Fruit fly (Drosophila melanogaster) whole organism, embryonic: ENCODE results near the gene Jupiter.
A peak's percentile ranks its signal among the peaks of the same experiment; 100 is the strongest.

ENCODE experiments used
- Abd-B ChIP-seq: fragments of 200-800 bp; sonication (Bioruptor generic); optimal IDR thresholded peaks from 2 replicates; lab custom pipeline; 2018; ENCODE audit warnings: missing biosample characterization, mild to moderate bottlenecking, missing genetic modification characterization, moderate library complexity
- Antp ChIP-seq: fragments of 200-800 bp; sonication (Bioruptor generic); optimal IDR thresholded peaks from 3 replicates; lab custom pipeline; 2016; ENCODE audit warnings: missing biosample characterization, missing genetic modification characterization
- Bdp1 ChIP-seq: fragments of 200-800 bp; sonication (Bioruptor generic); optimal IDR thresholded peaks from 3 replicates; lab custom pipeline; 2016; ENCODE audit warnings: missing biosample characterization, missing genetic modification characterization
- CG10979 ChIP-seq: fragments of 200-800 bp; sonication (Bioruptor generic); optimal IDR thresholded peaks from 2 replicates; lab custom pipeline; 2018; ENCODE audit warnings: missing biosample characterization, mild to moderate bottlenecking, missing genetic modification characterization, moderate library complexity
- CG1233 ChIP-seq: fragments of 200-800 bp; sonication (Bioruptor generic); optimal IDR thresholded peaks from 4 replicates; lab custom pipeline; 2018; ENCODE audit warnings: missing biosample characterization, mild to moderate bottlenecking, missing genetic modification characterization
- CG13424 ChIP-seq: fragments of 200-800 bp; sonication (Bioruptor generic); optimal IDR thresholded peaks from 2 replicates; lab custom pipeline; 2019; ENCODE audit warnings: missing biosample characterization, mild to moderate bottlenecking, missing genetic modification characterization, moderate library complexity
- CG14710 ChIP-seq: fragments of 200-800 bp; sonication (Bioruptor generic); optimal IDR thresholded peaks from 3 replicates; lab custom pipeline; 2019; ENCODE audit warnings: missing biosample characterization, mild to moderate bottlenecking, missing genetic modification characterization, moderate library complexity
- CG1603 ChIP-seq: fragments of 200-800 bp; sonication (Bioruptor generic); optimal IDR thresholded peaks from 2 replicates; lab custom pipeline; 2019; ENCODE audit warnings: missing biosample characterization, mild to moderate bottlenecking, missing genetic modification characterization, moderate library complexity
- CG17328 ChIP-seq: fragments of 200-800 bp; sonication (Bioruptor generic); IDR thresholded peaks from 2 replicates; pipeline ENCODE4 v1.3.6; 2022; ENCODE audit warnings: missing biosample characterization, missing genetic modification characterization
- CG17829 ChIP-seq: fragments of 200-800 bp; optimal IDR thresholded peaks from 2 replicates; lab custom pipeline; 2019; ENCODE audit warnings: missing biosample characterization, mild to moderate bottlenecking, missing genetic modification characterization, moderate library complexity
- CG18764 ChIP-seq: fragments of 200-800 bp; sonication (Bioruptor generic); optimal IDR thresholded peaks from 3 replicates; lab custom pipeline; 2016; ENCODE audit warnings: missing biosample characterization, missing genetic modification characterization
- CG30431 ChIP-seq: fragments of 200-800 bp; sonication (Bioruptor generic); optimal IDR thresholded peaks from 2 replicates; lab custom pipeline; 2017; ENCODE audit warnings: missing biosample characterization, missing genetic modification characterization
- CG6689 ChIP-seq: fragments of 200-800 bp; sonication (Bioruptor generic); IDR thresholded peaks from 2 replicates; pipeline ENCODE4 v1.3.6; 2022; ENCODE audit warnings: missing biosample characterization, missing genetic modification characterization
- CG7357 ChIP-seq: fragments of 200-800 bp; sonication (Bioruptor generic); IDR thresholded peaks from 3 replicates; pipeline ENCODE4 v1.3.6; 2022; ENCODE audit warnings: missing biosample characterization, missing genetic modification characterization
- Dip2 ChIP-seq: fragments of 200-800 bp; sonication (Bioruptor generic); IDR thresholded peaks from 2 replicates; pipeline ENCODE4 v1.3.6; 2022; ENCODE audit warnings: missing biosample characterization, missing genetic modification characterization
- Drgx ChIP-seq: fragments of 200-800 bp; sonication (Bioruptor generic); IDR thresholded peaks from 2 replicates; pipeline ENCODE4 v1.3.6; 2022; ENCODE audit warnings: missing biosample characterization, missing genetic modification characterization
- Eip74EF ChIP-seq, 2 experiments: fragments of 200-800 bp in 1 of 2; fragments of >200 bp in 1 of 2; sonication (Bioruptor generic) in 1 of 2; optimal IDR thresholded peaks; 2 replicates each; lab custom pipeline; 2017 to 2019; ENCODE audit warnings: missing biosample characterization in 2 of 2, missing genetic modification characterization in 2 of 2, mild to moderate bottlenecking in 1 of 2, moderate library complexity in 1 of 2
- Med ChIP-seq: fragments of 200-800 bp; sonication (Bioruptor generic); peaks from one replicate; lab custom pipeline; 2016; ENCODE audit warnings: missing biosample characterization, missing genetic modification characterization, mild to moderate bottlenecking, inconsistent platforms, moderate library complexity
- Meics ChIP-seq: fragments of 200-800 bp; sonication (Bioruptor generic); optimal IDR thresholded peaks from 2 replicates; lab custom pipeline; 2017; ENCODE audit warnings: missing biosample characterization, mild to moderate bottlenecking, missing genetic modification characterization
- NfI ChIP-seq: fragments of 200-800 bp; sonication (Bioruptor generic); optimal IDR thresholded peaks from 3 replicates; lab custom pipeline; 2018; ENCODE audit warnings: missing biosample characterization, mild to moderate bottlenecking, missing genetic modification characterization, moderate library complexity
- Oli ChIP-seq: fragments of 200-800 bp; sonication (Bioruptor generic); optimal IDR thresholded peaks from 2 replicates; lab custom pipeline; 2018; ENCODE audit warnings: missing biosample characterization, mild to moderate bottlenecking, missing genetic modification characterization, moderate library complexity
- PHDP ChIP-seq: fragments of 200-800 bp; sonication (Bioruptor generic); optimal IDR thresholded peaks from 3 replicates; lab custom pipeline; 2018; ENCODE audit warnings: missing biosample characterization, mild to moderate bottlenecking, missing genetic modification characterization, moderate library complexity
- Poxn ChIP-seq: fragments of 200-800 bp; sonication (Bioruptor generic); IDR thresholded peaks from 2 replicates; pipeline ENCODE4 v1.3.6; 2022; ENCODE audit warnings: missing biosample characterization, missing genetic modification characterization
- Rfx ChIP-seq: fragments of 200-800 bp; sonication (Bioruptor generic); IDR thresholded peaks from 2 replicates; pipeline ENCODE4 v1.3.6; 2022; ENCODE audit warnings: missing biosample characterization, missing genetic modification characterization
- Xbp1 ChIP-seq: fragments of 200-800 bp; sonication (Bioruptor generic); optimal IDR thresholded peaks from 3 replicates; lab custom pipeline; 2016; ENCODE audit warnings: missing biosample characterization, mild to moderate bottlenecking, missing genetic modification characterization
- bsh ChIP-seq, 2 experiments: fragments of 200-800 bp; sonication (Bioruptor generic); optimal IDR thresholded peaks; 2 replicates each; lab custom pipeline; 2017 to 2018; ENCODE audit warnings: mild to moderate bottlenecking in 2 of 2, missing biosample characterization in 2 of 2, missing genetic modification characterization in 2 of 2, moderate library complexity in 1 of 2
- ci ChIP-seq: fragments of 200-800 bp; sonication (Bioruptor generic); IDR thresholded peaks from 3 replicates; pipeline ENCODE4 v1.3.6; 2022; ENCODE audit warnings: missing biosample characterization, missing genetic modification characterization
- crp ChIP-seq, 2 experiments: fragments of 200-800 bp; sonication (Bioruptor generic); optimal IDR thresholded peaks; 2 replicates in 1 of 2; 3 replicates in 1 of 2; lab custom pipeline; 2017; ENCODE audit warnings: missing biosample characterization in 2 of 2, missing genetic modification characterization in 2 of 2, mild to moderate bottlenecking in 1 of 2, moderate library complexity in 1 of 2
- dysf ChIP-seq: fragments of 200-800 bp; sonication (Bioruptor generic); IDR thresholded peaks from 3 replicates; pipeline ENCODE4 v1.3.6; 2022; ENCODE audit warnings: missing biosample characterization, missing genetic modification characterization
- fd3F ChIP-seq: fragments of 200-800 bp; sonication (Bioruptor generic); optimal IDR thresholded peaks from 2 replicates; lab custom pipeline; 2018; ENCODE audit warnings: missing biosample characterization, mild to moderate bottlenecking, missing genetic modification characterization, moderate library complexity
- fd64A ChIP-seq: fragments of 200-800 bp; sonication (Bioruptor generic); optimal IDR thresholded peaks from 3 replicates; lab custom pipeline; 2018; ENCODE audit warnings: missing biosample characterization, mild to moderate bottlenecking, missing genetic modification characterization
- kni ChIP-seq: fragments of 200-800 bp; sonication (Bioruptor generic); optimal IDR thresholded peaks from 3 replicates; lab custom pipeline; 2017; ENCODE audit warnings: mild to moderate bottlenecking, missing biosample characterization, missing genetic modification reagents, missing genetic modification characterization
- lmd ChIP-seq: fragments of 200-800 bp; sonication (Bioruptor generic); IDR thresholded peaks from 2 replicates; pipeline ENCODE4 v1.3.6; 2022; ENCODE audit warnings: missing biosample characterization, missing genetic modification characterization
- mld ChIP-seq: fragments of 200-800 bp; sonication (Bioruptor generic); IDR thresholded peaks from 3 replicates; pipeline ENCODE4 v1.3.6; 2022; ENCODE audit warnings: missing biosample characterization, missing genetic modification characterization; ENCODE audit not compliant: partially characterized antibody
- peb ChIP-seq: fragments of 200-800 bp; sonication (Bioruptor generic); IDR thresholded peaks from 2 replicates; pipeline ENCODE4 v1.3.6; 2022; ENCODE audit warnings: missing biosample characterization, missing genetic modification characterization
- phol ChIP-seq: fragments of 200-800 bp; sonication (Bioruptor generic); optimal IDR thresholded peaks from 3 replicates; lab custom pipeline; 2018; ENCODE audit warnings: missing biosample characterization, mild to moderate bottlenecking, missing genetic modification characterization, moderate library complexity
- pnt ChIP-seq: fragments of 200-800 bp; sonication (Bioruptor generic); optimal IDR thresholded peaks from 3 replicates; lab custom pipeline; 2016; ENCODE audit warnings: missing biosample characterization, missing genetic modification characterization
- prd ChIP-seq, 3 experiments: fragments of >200 bp in 2 of 3; fragments of 200-800 bp in 1 of 3; sonication (Bioruptor generic) in 1 of 3; optimal IDR thresholded peaks in 2 of 3; IDR thresholded peaks in 1 of 3; 2 replicates in 2 of 3; 3 replicates in 1 of 3; pipeline versions ENCODE4 v1.3.6 to Lab custom; 2017 to 2022; ENCODE audit warnings: missing biosample characterization in 1 of 3, missing genetic modification characterization in 1 of 3
- psq ChIP-seq: fragments of 200-800 bp; sonication (Bioruptor generic); optimal IDR thresholded peaks from 2 replicates; lab custom pipeline; 2017; ENCODE audit warnings: missing biosample characterization, missing genetic modification characterization
- repo ChIP-seq: fragments of 200-800 bp; sonication (Bioruptor generic); optimal IDR thresholded peaks from 2 replicates; lab custom pipeline; 2016; ENCODE audit warnings: missing biosample characterization, missing genetic modification characterization
- row ChIP-seq: fragments of 200-800 bp; sonication (Bioruptor generic); IDR thresholded peaks from 3 replicates; pipeline ENCODE4 v1.3.6; 2022; ENCODE audit warnings: missing biosample characterization, missing genetic modification characterization
- sens ChIP-seq: fragments of 200-800 bp; sonication (Bioruptor generic); peaks from one replicate; lab custom pipeline; 2016; ENCODE audit warnings: missing biosample characterization, missing genetic modification characterization
- shn ChIP-seq: fragments of 200-800 bp; sonication (Bioruptor generic); optimal IDR thresholded peaks from 3 replicates; lab custom pipeline; 2016; ENCODE audit warnings: missing biosample characterization, missing genetic modification characterization
- sisA ChIP-seq: fragments of 200-800 bp; sonication (Bioruptor generic); IDR thresholded peaks from 2 replicates; pipeline ENCODE4 v1.3.6; 2022; ENCODE audit warnings: missing biosample characterization, missing genetic modification characterization
- so ChIP-seq: fragments of 200-800 bp; sonication (Bioruptor generic); IDR thresholded peaks from 3 replicates; pipeline ENCODE4 v1.3.6; 2022; ENCODE audit warnings: missing biosample characterization, missing genetic modification characterization
- sr ChIP-seq: fragments of 200-800 bp; sonication (Bioruptor generic); IDR thresholded peaks from 3 replicates; pipeline ENCODE4 v1.3.6; 2022; ENCODE audit warnings: missing biosample characterization, missing genetic modification characterization
- trem ChIP-seq: fragments of 200-800 bp; optimal IDR thresholded peaks from 3 replicates; lab custom pipeline; 2019; ENCODE audit warnings: missing biosample characterization, mild to moderate bottlenecking, missing genetic modification characterization, moderate library complexity
- vvl ChIP-seq: fragments of 200-800 bp; sonication (Bioruptor generic); IDR thresholded peaks from 2 replicates; pipeline ENCODE4 v1.3.6; 2022; ENCODE audit warnings: missing biosample characterization, missing genetic modification characterization

The Jupiter gene

dm6 chr3R:11603136-11603535 lies 16.6 kb downstream of the Jupiter start (continued):
- TF ChIP-seq Poxn (GFP tag; lab: Robert Waterston, UW) (no peak), vvl (GFP tag; lab: Robert Waterston, UW) (peak; percentile 54), repo (no peak)

- TF ChIP-seq CG6689 (GFP tag; lab: Robert Waterston, UW) (0 out of 2 replicates have a peak, but pooled peaks have one; percentile 30), Antp (GFP tag; lab: Kevin White, UChicago) (peak; percentile 21), sens (GFP tag; lab: Kevin White, UChicago) (peak; percentile 32), lmd (GFP tag; lab: Robert Waterston, UW) (peak; percentile 8; the same call in 1 of the 2 replicates), CG14710 (no peak), CG30431 (GFP tag; lab: Kevin White, UChicago) (peak; percentile 5), prd (optimal IDR thresholded peaks at IDR 0.05; lab: Kevin White, UChicago) (no peak), prd (GFP tag; IDR thresholded peaks at IDR 0.05; lab: Robert Waterston, UW) (no peak), CG18764 (GFP tag; lab: Kevin White, UChicago) (no peak), shn (GFP tag; lab: Kevin White, UChicago) (no peak), CG7357 (GFP tag; lab: Robert Waterston, UW) (no peak), CG17328 (GFP tag; lab: Robert Waterston, UW) (peak; percentile 20; the same call in 1 of the 2 replicates), CG10979 (tag; lab: Kevin White, UChicago) (peak; percentile 1), trem (tag; lab: Kevin White, UChicago) (no peak), kni (GFP tag; lab: Kevin White, UChicago) (peak; percentile 11), Bdp1 (GFP tag; lab: Kevin White, UChicago) (no peak), Drgx (GFP tag; lab: Robert Waterston, UW) (peak; percentile 55; the same call in 1 of the 2 replicates), CG13424 (tag; lab: Kevin White, UChicago) (peak; percentile 17), pnt (GFP tag; lab: Kevin White, UChicago) (peak; percentile 5), PHDP (tag; lab: Kevin White, UChicago) (no peak), Med (GFP tag; lab: Kevin White, UChicago) (peak; percentile 57), phol (peak; percentile 14), peb (GFP tag; lab: Robert Waterston, UW) (no peak), Dip2 (no peak), crp (GFP tag; optimal IDR thresholded peaks at IDR 0.05; lab: Kevin White, UChicago) (no peak), Eip74EF (GFP tag; optimal IDR thresholded peaks at IDR 0.05; lab: Kevin White, UChicago) (no peak), mld (GFP tag; lab: Robert Waterston, UW) (no peak), sisA (peak; percentile 21; the same call in 1 of the 2 replicates), Xbp1 (GFP tag; lab: Kevin White, UChicago) (no peak), Abd-B (GFP tag; lab: Kevin White, UChicago) (no peak), CG1603 (tag; lab: Kevin White, UChicago) (peak; percentile 30), NfI (no peak), sr (no peak), bsh (GFP tag; optimal IDR thresholded peaks at IDR 0.05; lab: Kevin White, UChicago) (peak in 1 of 2 experiments; percentile 23), Meics (GFP tag; lab: Kevin White, UChicago) (no peak), so (GFP tag; lab: Robert Waterston, UW) (no peak), CG1233 (GFP tag; lab: Kevin White, UChicago) (no peak), Oli (tag; lab: Kevin White, UChicago) (no peak), fd64A (GFP tag; lab: Kevin White, UChicago) (no peak), dysf (GFP tag; lab: Robert Waterston, UW) (peak; percentile 42; the same call in 1 of the 3 replicates), fd3F (GFP tag; lab: Kevin White, UChicago) (no peak), ci (GFP tag; lab: Robert Waterston, UW) (peak; percentile 62; the same call in 1 of the 3 replicates), Rfx (GFP tag; lab: Robert Waterston, UW) (0 out of 2 replicates have a peak, but pooled peaks have one; percentile 8), psq (GFP tag; lab: Kevin White, UChicago) (no peak), row (GFP tag; lab: Robert Waterston, UW) (peak; percentile 52), CG17829 (tag; lab: Kevin White, UChicago) (no peak)
Measured at dm6 chr3R:11595523-11595922, 24.2 kb downstream of the Jupiter start.
